Fruit fly (Drosophila melanogaster): ENCODE data around the gene CG6023.

- no peak for TF ChIP-seq Sox15 (GFP tag; optimal IDR thresholded peaks at IDR 0.05)
- peak; percentile 73 for TF ChIP-seq Sox14 (GFP tag; optimal IDR thresholded peaks at IDR 0.05)
- peak; percentile 80 for TF ChIP-seq Met (GFP tag; optimal IDR thresholded peaks at IDR 0.05)
- peak; percentile 19 for TF ChIP-seq CG6854 (GFP tag; optimal IDR thresholded peaks at IDR 0.05)
- peak; percentile 44 for TF ChIP-seq Smox (GFP tag; optimal IDR thresholded peaks at IDR 0.05)
These were observed 46.1 kb upstream of the CG6023 start for dm6 chrX:18366851-18367649.

All from whole organism, prepupa.